Worm (Caenorhabditis elegans) whole organism, dauer: ENCODE results near the gene lpr-3.

Experiments used
- unc-62 ChIP-seq: sonication (generic microtip); optimal IDR thresholded peaks from 2 replicates; lab custom pipeline; 2017; ENCODE audit warnings: missing biosample characterization, missing genetic modification reagents, missing genetic modification characterization

lpr-3 gene

ce11 chrX:11036114-11037087 is 20.8 kb upstream of the lpr-3 start:
- no peak for TF ChIP-seq unc-62

DNA sequence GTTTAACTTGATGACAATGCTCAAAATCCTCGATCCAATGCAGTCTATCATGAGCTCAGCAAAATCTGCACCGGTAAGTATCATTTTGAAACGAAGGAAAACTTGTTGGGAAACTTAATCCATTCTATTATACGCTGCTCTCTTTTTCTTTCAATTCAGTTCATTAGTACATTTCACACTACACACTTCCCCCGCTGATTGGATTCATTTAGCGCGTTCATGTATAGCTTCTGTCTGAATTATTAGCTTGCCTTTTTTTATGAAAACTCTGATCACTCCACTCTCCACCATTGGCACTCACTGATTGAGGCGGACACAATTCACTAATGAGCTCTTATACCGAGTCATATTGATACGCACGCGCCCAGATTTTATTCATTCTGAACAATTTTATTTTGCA is 19.0 kb upstream of the lpr-3 start:
- no peak for TF ChIP-seq unc-62

DNA sequence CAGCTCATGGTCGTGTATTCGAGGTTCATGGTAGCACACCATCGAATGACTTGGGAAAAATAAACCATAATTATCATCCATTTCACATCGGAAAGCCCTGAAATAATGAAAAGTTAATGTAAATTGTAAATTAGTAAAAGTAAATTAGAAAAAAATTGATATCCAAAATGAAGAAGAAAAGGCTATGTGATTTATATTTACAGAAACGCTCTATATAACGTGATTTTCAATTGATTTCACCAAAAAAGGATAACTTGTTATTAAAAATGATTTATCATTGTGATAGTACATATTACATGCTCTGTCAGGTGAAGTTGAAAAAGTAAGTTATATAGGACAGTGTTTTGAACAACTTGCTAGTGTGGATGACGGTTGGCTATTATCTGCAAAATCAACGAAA is 14.4 kb upstream of the lpr-3 start, which contains the start of gene C09F12.3:
C09F12.3 (minus strand) TSS at position 101 of the 400 bp plus-strand sequence.
- no peak for TF ChIP-seq unc-62

ce11 chrX:11047183-11047582 is 10.0 kb upstream of the lpr-3 start, which contains the start of gene clc-1:
Gene clc-1, plus strand, starts transcription at chrX:11047446.
- TF ChIP-seq unc-62 = no peak

- no peak for TF ChIP-seq unc-62
Measured at ce11 chrX:11050335-11050734, 6.9 kb upstream of the lpr-3 start.

ce11 chrX:11053615-11054014 is 3.6 kb upstream of the lpr-3 start, which contains the start of gene C09F12.2:
Gene C09F12.2, plus strand, starts transcription at chrX:11053915.
- no peak for TF ChIP-seq unc-62

- TF ChIP-seq unc-62 = no peak
Measured at ce11 chrX:11059744-11060143, 2.5 kb downstream of the lpr-3 start, which contains the start of gene lpr-6. Gene lpr-6, plus strand, starts transcription at chrX:11059994.

ce11 chrX:11060940-11061339 is 3.7 kb downstream of the lpr-3 start:
- TF ChIP-seq unc-62 = no peak

DNA sequence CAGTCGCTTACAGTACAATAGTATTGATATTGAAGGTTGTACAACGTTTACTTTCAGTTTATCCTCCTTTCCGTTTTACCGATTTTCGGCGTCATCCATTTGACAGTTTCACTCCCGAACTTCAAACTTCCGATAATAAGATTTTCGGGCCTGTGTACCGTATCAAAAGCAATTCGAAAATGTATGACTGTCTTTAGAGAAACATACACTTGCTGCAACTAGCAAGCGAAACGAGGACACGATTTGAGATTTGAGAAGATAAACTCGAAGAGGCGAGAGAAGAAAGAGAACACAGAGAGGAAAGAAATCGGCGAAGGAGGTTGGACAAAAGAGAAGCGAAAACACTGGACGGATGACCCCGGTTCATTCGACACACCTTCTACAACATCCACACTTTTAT is 4.7 kb downstream of the lpr-3 start, which contains the start of gene lpr-5:
lpr-5 (plus strand) TSS at position 220 of the 400 bp plus-strand sequence.
- no peak for TF ChIP-seq unc-62

DNA sequence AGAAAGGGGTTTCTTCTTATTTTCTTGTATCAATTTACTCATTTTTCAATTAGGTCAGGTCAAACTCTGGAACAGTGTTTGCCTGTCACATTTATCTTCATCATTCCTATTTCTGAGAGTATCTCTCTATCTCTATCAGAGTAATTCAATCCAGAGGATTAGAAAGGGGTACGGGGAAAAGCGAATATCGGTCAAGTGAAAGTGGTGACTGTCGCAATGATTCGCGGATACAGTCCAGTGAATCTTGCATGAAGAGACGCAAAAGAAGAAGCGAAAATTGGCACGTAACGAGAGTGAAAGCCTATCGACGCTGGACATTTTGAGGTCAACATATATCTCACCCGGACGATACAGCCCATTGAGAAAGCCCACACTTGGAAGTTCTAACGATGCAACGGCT is 7.6 kb downstream of the lpr-3 start, which contains the start of gene lpr-4:
lpr-4 (plus strand) TSS at position 328 of the 400 bp plus-strand sequence.
- TF ChIP-seq unc-62 = no peak

ce11 chrX:11067256-11067655 is 10.1 kb downstream of the lpr-3 start:
- no peak for TF ChIP-seq unc-62

DNA sequence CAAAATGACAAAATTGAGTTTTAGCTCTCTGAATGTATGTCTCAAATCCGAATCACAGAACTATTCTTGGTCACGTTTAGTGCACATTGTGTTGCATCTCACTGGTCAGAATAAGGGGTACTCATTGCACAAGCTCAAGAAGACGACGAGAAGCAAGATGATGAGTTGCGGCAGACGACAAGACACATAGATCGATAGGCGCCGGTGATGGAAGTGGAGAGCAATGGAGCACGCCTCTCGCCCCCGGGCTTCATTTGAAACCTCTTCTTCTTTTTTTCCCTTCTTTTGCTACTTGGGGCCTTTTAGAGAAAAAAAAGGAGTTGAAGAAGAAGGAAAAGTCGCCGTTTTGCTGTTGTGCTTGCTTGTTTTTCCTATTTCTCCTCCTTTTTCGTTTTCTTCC is 11.1 kb downstream of the lpr-3 start, which contains the start of gene apt-9:
apt-9 (plus strand) TSS at position 194 of the 400 bp plus-strand sequence.
- no peak for TF ChIP-seq unc-62

DNA sequence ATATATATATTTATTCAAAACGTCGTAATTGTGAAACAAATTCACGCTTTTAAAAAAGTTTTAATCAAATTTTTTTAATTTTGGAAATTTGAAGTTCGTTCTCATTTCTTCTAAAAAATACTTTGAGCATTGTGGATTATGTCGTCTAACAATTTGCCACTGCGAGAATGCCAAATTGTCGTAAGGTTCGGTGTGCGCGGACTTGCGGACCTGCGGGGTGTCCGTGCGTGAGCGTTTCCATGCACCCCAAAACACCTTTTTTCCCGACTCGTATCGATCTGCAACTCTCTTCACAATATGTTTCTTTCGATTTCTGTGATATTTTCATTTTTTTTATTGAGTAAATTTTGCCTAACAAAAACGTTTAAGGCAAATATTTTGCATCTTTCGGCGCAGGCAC is 15.5 kb downstream of the lpr-3 start:
- TF ChIP-seq unc-62 = no peak

ce11 chrX:11073358-11073757 is 16.2 kb downstream of the lpr-3 start, which contains the start of gene W04G3.5:
Gene W04G3.5, plus strand, starts transcription at chrX:11073658.
- no peak for TF ChIP-seq unc-62

- no peak for TF ChIP-seq unc-62
Measured at ce11 chrX:11076491-11076890, 19.3 kb downstream of the lpr-3 start, which contains the start of gene W04G3.12. Gene W04G3.12, minus strand, starts transcription at chrX:11076801.

DNA sequence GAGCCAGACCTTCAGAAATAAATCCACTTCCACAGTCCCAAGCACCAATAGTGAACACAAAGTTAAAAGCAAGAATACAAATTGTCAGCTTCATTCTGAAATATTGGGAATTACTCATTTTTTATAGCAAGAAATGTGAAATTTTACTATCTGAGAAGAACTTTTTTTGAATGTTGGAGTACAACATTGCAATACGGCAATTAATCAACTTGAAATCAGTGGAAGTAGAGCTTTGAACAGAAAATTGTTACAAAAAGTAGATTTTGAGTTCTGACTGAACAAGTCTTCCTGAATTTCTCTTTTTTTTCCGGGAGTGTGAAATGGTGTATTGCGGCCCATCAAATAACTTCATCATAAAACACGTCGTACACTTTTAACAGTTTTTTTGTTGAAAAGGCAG is 20.9 kb downstream of the lpr-3 start, which contains the start of gene W04G3.10:
W04G3.10 (minus strand) TSS at position 101 of the 400 bp plus-strand sequence.
- no peak for TF ChIP-seq unc-62

ce11 chrX:11079667-11080066 is 22.5 kb downstream of the lpr-3 start, which contains the start of gene W04G3.13:
Gene W04G3.13, minus strand, starts transcription at chrX:11079767.
- TF ChIP-seq unc-62 = no peak
